Worm (Caenorhabditis elegans) whole organism, young adult: ENCODE measurements around the gene K01H12.4.
"Not testable (repeated sequence)": the region's sequence is repeated elsewhere in the genome, so short reads cannot be mapped to it uniquely, and the experiment has no call there.

Experiments used
- B0019.2 ChIP-seq: fragments of 200-800 bp; sonication (Bioruptor generic); conservative IDR thresholded peaks from 2 replicates; pipeline ENCODE4 v1.3.6; 2022; ENCODE audit warnings: missing genetic modification reagents, missing genetic modification characterization, missing compliant biosample characterization
- C06A6.2 ChIP-seq: fragments of 200-800 bp; sonication (Bioruptor generic); conservative IDR thresholded peaks from 2 replicates; pipeline ENCODE4 v1.3.6; 2022; ENCODE audit warnings: missing genetic modification characterization, missing compliant biosample characterization
- C17E4.6 ChIP-seq: fragments of 200-800 bp; sonication (Bioruptor generic); IDR thresholded peaks from 2 replicates; pipeline ENCODE4 v1.3.6; 2022; ENCODE audit warnings: missing genetic modification reagents, missing genetic modification characterization, missing compliant biosample characterization
- D2030.7 ChIP-seq: fragments of 200-800 bp; sonication (Bioruptor generic); IDR thresholded peaks from 2 replicates; pipeline ENCODE4 v1.3.6; 2022; ENCODE audit warnings: missing genetic modification reagents, missing genetic modification characterization, missing compliant biosample characterization
- F23B12.7 ChIP-seq: sonication (generic microtip); optimal IDR thresholded peaks from 2 replicates; lab custom pipeline; 2017; ENCODE audit warnings: missing genetic modification characterization, mild to moderate bottlenecking, missing compliant biosample characterization, antibody characterized with exemption, moderate library complexity; ENCODE audit not compliant: insufficient read depth
- F33H1.4 ChIP-seq: fragments of 200-800 bp; sonication (Bioruptor generic); IDR thresholded peaks from 2 replicates; pipeline ENCODE4 v1.3.6; 2022; ENCODE audit warnings: missing genetic modification reagents, missing genetic modification characterization, missing compliant biosample characterization
- F49E8.2 ChIP-seq: sonication (generic microtip); optimal IDR thresholded peaks from 3 replicates; lab custom pipeline; 2017; ENCODE audit warnings: missing genetic modification characterization, mild to moderate bottlenecking, missing compliant biosample characterization, antibody characterized with exemption, moderate library complexity; ENCODE audit not compliant: insufficient read depth
- F57A8.1 ChIP-seq: fragments of 200-800 bp; sonication (Bioruptor generic); optimal IDR thresholded peaks from 2 replicates; lab custom pipeline; 2018; ENCODE audit warnings: mild to moderate bottlenecking, missing genetic modification characterization, moderate library complexity, missing compliant biosample characterization
- T26A5.8 ChIP-seq: sonication (generic microtip); optimal IDR thresholded peaks from 2 replicates; lab custom pipeline; 2016; ENCODE audit warnings: missing genetic modification characterization, missing compliant biosample characterization
- Y79H2A.3 ChIP-seq: fragments of 200-800 bp; sonication (Bioruptor generic); conservative IDR thresholded peaks from 2 replicates; pipeline ENCODE4 v1.3.6; 2022; ENCODE audit warnings: missing genetic modification reagents, missing genetic modification characterization, missing compliant biosample characterization
- aptf-3 ChIP-seq: fragments of 200-800 bp; sonication (Bioruptor generic); IDR thresholded peaks from 2 replicates; pipeline ENCODE4 v1.3.6; 2022; ENCODE audit warnings: missing genetic modification characterization, missing compliant biosample characterization
- attf-3 ChIP-seq: fragments of 200-800 bp; sonication (Bioruptor generic); conservative IDR thresholded peaks from 2 replicates; pipeline ENCODE4 v1.3.6; 2022; ENCODE audit warnings: missing genetic modification reagents, missing genetic modification characterization, missing compliant biosample characterization
- attf-5 ChIP-seq: fragments of 200-800 bp; sonication (Bioruptor generic); optimal IDR thresholded peaks from 2 replicates; lab custom pipeline; 2018; ENCODE audit warnings: mild to moderate bottlenecking, missing genetic modification characterization, missing compliant biosample characterization
- attf-6 ChIP-seq: fragments of 200-800 bp; sonication (Bioruptor generic); IDR thresholded peaks from 2 replicates; pipeline ENCODE4 v1.3.6; 2022; ENCODE audit warnings: missing genetic modification reagents, missing genetic modification characterization, missing compliant biosample characterization
- bed-1 ChIP-seq: fragments of 200-800 bp; sonication (Bioruptor generic); IDR thresholded peaks from 2 replicates; pipeline ENCODE4 v1.3.6; 2022; ENCODE audit warnings: missing genetic modification reagents, missing genetic modification characterization, missing compliant biosample characterization
- ceh-100 ChIP-seq: fragments of 200-800 bp; sonication (Bioruptor generic); IDR thresholded peaks from 2 replicates; pipeline ENCODE4 v1.3.6; 2022; ENCODE audit warnings: missing genetic modification reagents, missing genetic modification characterization, missing compliant biosample characterization
- die-1 ChIP-seq: sonication (generic microtip); optimal IDR thresholded peaks from 2 replicates; lab custom pipeline; 2016; ENCODE audit warnings: missing genotype, mild to moderate bottlenecking, missing genetic modification characterization, missing compliant biosample characterization
- dox-1 ChIP-seq: fragments of 200-800 bp; sonication (Bioruptor generic); IDR thresholded peaks from 2 replicates; pipeline ENCODE4 v1.3.6; 2022; ENCODE audit warnings: missing genetic modification reagents, missing genetic modification characterization, missing compliant biosample characterization
- dpl-1 ChIP-seq: fragments of 150-350 bp; optimal IDR thresholded peaks from 2 replicates; lab custom pipeline; 2014; ENCODE audit warnings: missing biosample characterization, missing genetic modification reagents, missing genetic modification characterization
- egl-18 ChIP-seq: fragments of 200-800 bp; sonication (Bioruptor generic); IDR thresholded peaks from 2 replicates; pipeline ENCODE4 v1.3.6; 2022; ENCODE audit warnings: missing genetic modification reagents, missing genetic modification characterization, missing compliant biosample characterization
- ekl-4 ChIP-seq: fragments of 200-800 bp; sonication (Bioruptor generic); IDR thresholded peaks from 2 replicates; pipeline ENCODE4 v1.3.6; 2022; ENCODE audit warnings: missing genetic modification reagents, missing genetic modification characterization, missing compliant biosample characterization
- ets-4 ChIP-seq: fragments of 200-800 bp; sonication (Bioruptor generic); optimal IDR thresholded peaks from 2 replicates; lab custom pipeline; 2018; ENCODE audit warnings: mild to moderate bottlenecking, missing genetic modification characterization, missing compliant biosample characterization
- him-1 ChIP-seq: sonication (generic microtip); optimal IDR thresholded peaks from 2 replicates; lab custom pipeline; 2016; ENCODE audit warnings: missing genotype, missing genetic modification reagents, missing genetic modification characterization, missing compliant biosample characterization
- hlh-12 ChIP-seq: sonication (generic microtip); optimal IDR thresholded peaks from 2 replicates; lab custom pipeline; 2016; ENCODE audit warnings: missing genetic modification characterization, missing compliant biosample characterization
- let-526 ChIP-seq: fragments of 200-800 bp; sonication (Bioruptor generic); IDR thresholded peaks from 2 replicates; pipeline ENCODE4 v1.3.6; 2022; ENCODE audit warnings: missing genetic modification reagents, missing genetic modification characterization, missing compliant biosample characterization
- lin-35 ChIP-seq, 3 experiments: fragments of 150-350 bp in 2 of 3; sonication (generic microtip) in 1 of 3; optimal IDR thresholded peaks; 2 replicates each; lab custom pipeline; 2014 to 2018; ENCODE audit warnings: missing biosample characterization in 3 of 3, missing genetic modification characterization in 3 of 3, missing genetic modification reagents in 3 of 3
- lsl-1 ChIP-seq: fragments of 200-800 bp; sonication (Bioruptor generic); optimal IDR thresholded peaks from 2 replicates; lab custom pipeline; 2018; ENCODE audit warnings: mild to moderate bottlenecking, missing genetic modification characterization, moderate library complexity, missing compliant biosample characterization
- madf-6 ChIP-seq: fragments of 200-800 bp; sonication (Bioruptor generic); IDR thresholded peaks from 2 replicates; pipeline ENCODE4 v1.3.6; 2022; ENCODE audit warnings: missing genetic modification reagents, missing genetic modification characterization, missing compliant biosample characterization
- madf-8 ChIP-seq: fragments of 200-800 bp; sonication (Bioruptor generic); conservative IDR thresholded peaks from 2 replicates; pipeline ENCODE4 v1.3.6; 2022; ENCODE audit warnings: missing genetic modification reagents, missing genetic modification characterization, missing compliant biosample characterization
- mes-4 ChIP-seq: sonication (generic microtip); optimal IDR thresholded peaks from 2 replicates; lab custom pipeline; 2016; ENCODE audit warnings: missing genotype, missing genetic modification characterization, missing compliant biosample characterization
- nfya-2 ChIP-seq: fragments of 200-800 bp; sonication (Bioruptor generic); IDR thresholded peaks from 2 replicates; pipeline ENCODE4 v1.3.6; 2022; ENCODE audit warnings: missing genetic modification reagents, missing genetic modification characterization, missing compliant biosample characterization
- nfyb-1 ChIP-seq: fragments of 200-800 bp; sonication (Bioruptor generic); IDR thresholded peaks from 2 replicates; pipeline ENCODE4 v1.3.6; 2022; ENCODE audit warnings: missing genetic modification reagents, missing genetic modification characterization, missing compliant biosample characterization
- pbrm-1 ChIP-seq: fragments of 200-800 bp; sonication (Bioruptor generic); IDR thresholded peaks from 2 replicates; pipeline ENCODE4 v1.3.6; 2022; ENCODE audit warnings: missing genetic modification reagents, missing genetic modification characterization, missing compliant biosample characterization
- rcor-1 ChIP-seq: fragments of 200-800 bp; sonication (Bioruptor generic); IDR thresholded peaks from 2 replicates; pipeline ENCODE4 v1.3.6; 2022; ENCODE audit warnings: missing genetic modification reagents, missing genetic modification characterization, missing compliant biosample characterization
- rec-8 ChIP-seq, 2 experiments: sonication (generic microtip); optimal IDR thresholded peaks; 2 replicates each; lab custom pipeline; 2016; ENCODE audit warnings: mild to moderate bottlenecking in 2 of 2, missing genetic modification characterization in 2 of 2, missing genetic modification reagents in 2 of 2, missing genotype in 2 of 2, missing biosample characterization in 1 of 2, missing compliant biosample characterization in 1 of 2, moderate library complexity in 1 of 2
- rpc-1 ChIP-seq, 2 experiments: fragments of 150-350 bp in 1 of 2; sonication (generic microtip) in 1 of 2; optimal IDR thresholded peaks; 2 replicates each; lab custom pipeline; 2014 to 2018; ENCODE audit warnings: missing biosample characterization in 1 of 2, missing genetic modification characterization in 1 of 2, missing genetic modification reagents in 1 of 2, missing genotype in 1 of 2
- snpc-1.1 ChIP-seq: sonication (generic microtip); optimal IDR thresholded peaks from 2 replicates; lab custom pipeline; 2017; ENCODE audit warnings: missing genetic modification characterization, mild to moderate bottlenecking, missing compliant biosample characterization, antibody characterized with exemption, moderate library complexity, missing genotype, missing genetic modification reagents; ENCODE audit not compliant: insufficient read depth
- snpc-1.3 ChIP-seq: sonication (generic microtip); optimal IDR thresholded peaks from 2 replicates; lab custom pipeline; 2017; ENCODE audit warnings: missing genetic modification characterization, mild to moderate bottlenecking, missing compliant biosample characterization, antibody characterized with exemption, moderate library complexity, missing genotype, missing genetic modification reagents; ENCODE audit not compliant: insufficient read depth
- snpc-3.4 ChIP-seq: sonication (generic microtip); optimal IDR thresholded peaks from 2 replicates; lab custom pipeline; 2017; ENCODE audit warnings: missing genetic modification characterization, mild to moderate bottlenecking, missing compliant biosample characterization, antibody characterized with exemption, moderate library complexity, missing genotype, missing genetic modification reagents
- snpc-4 ChIP-seq, 5 experiments: fragments of 150-350 bp in 1 of 5; sonication (generic microtip) in 4 of 5; optimal IDR thresholded peaks; 2 replicates each; lab custom pipeline; 2014 to 2018; ENCODE audit warnings: missing genetic modification characterization in 5 of 5, missing biosample characterization in 3 of 5, antibody characterized with exemption in 2 of 5, mild to moderate bottlenecking in 2 of 5, missing compliant biosample characterization in 2 of 5, missing genotype in 2 of 5, moderate library complexity in 2 of 5, missing genetic modification reagents in 1 of 5
- tlf-1 ChIP-seq: fragments of 200-800 bp; sonication (Bioruptor generic); optimal IDR thresholded peaks from 2 replicates; lab custom pipeline; 2018; ENCODE audit warnings: mild to moderate bottlenecking, missing genetic modification characterization, missing compliant biosample characterization
- xnd-1 ChIP-seq: sonication (generic microtip); optimal IDR thresholded peaks from 2 replicates; lab custom pipeline; 2016; ENCODE audit warnings: missing genotype, missing genetic modification reagents, missing genetic modification characterization, missing compliant biosample characterization
- ztf-18 ChIP-seq: sonication (generic microtip); optimal IDR thresholded peaks from 2 replicates; lab custom pipeline; 2016; ENCODE audit warnings: missing genotype, mild to moderate bottlenecking, missing genetic modification characterization, missing compliant biosample characterization

Gene K01H12.4

DNA sequence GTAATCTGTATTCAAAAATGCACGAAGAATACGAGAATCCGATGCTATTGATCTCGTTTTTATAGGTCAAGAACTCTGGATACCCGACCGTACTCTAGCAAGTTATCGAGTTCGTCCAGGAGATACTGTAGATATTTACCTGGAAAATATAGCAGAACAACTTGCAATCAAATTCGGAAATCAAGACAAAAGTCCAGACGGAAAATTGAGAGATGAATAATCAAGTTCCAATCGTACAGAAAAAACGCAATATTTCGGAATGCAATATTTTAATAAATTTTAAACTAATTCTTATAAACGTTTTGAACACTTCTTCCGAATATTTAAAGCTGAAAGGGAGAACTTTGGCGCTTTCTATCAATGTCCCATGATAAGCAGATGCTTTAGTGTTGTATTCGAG, 26.1 kb downstream of the K01H12.4 start (continued):
- TF ChIP-seq mes-4 (no peak), ztf-18 (tag; lab: Kevin White, UChicago) (no peak), ekl-4 (GFP tag; lab: Robert Waterston, UW) (peak; percentile 81), F49E8.2 (tag; lab: Kevin White, UChicago) (peak; percentile 59), ceh-100 (GFP tag; lab: Robert Waterston, UW) (no peak), die-1 (tag; lab: Kevin White, UChicago) (no peak), hlh-12 (tag; lab: Kevin White, UChicago) (no peak), egl-18 (GFP tag; lab: Robert Waterston, UW) (no peak), C17E4.6 (GFP tag; lab: Robert Waterston, UW) (peak; percentile 70; the same call in 1 of the 2 replicates), bed-1 (no peak), snpc-1.3 (tag; lab: Kevin White, UChicago) (no peak), F33H1.4 (GFP tag; lab: Robert Waterston, UW) (peak; percentile 32; the same call in 1 of the 2 replicates), attf-6 (GFP tag; lab: Robert Waterston, UW) (peak; percentile 58), let-526 (GFP tag; lab: Robert Waterston, UW) (no peak), nfya-2 (GFP tag; lab: Robert Waterston, UW) (no peak), T26A5.8 (tag; lab: Kevin White, UChicago) (no peak), F23B12.7 (tag; lab: Kevin White, UChicago) (no peak), ets-4 (GFP tag; lab: Kevin White, UChicago) (no peak), him-1 (peak; percentile 35), attf-5 (GFP tag; lab: Kevin White, UChicago) (no peak), C06A6.2 (GFP tag; lab: Robert Waterston, UW) (no peak), F57A8.1 (GFP tag; lab: Kevin White, UChicago) (no peak), rpc-1 (optimal IDR thresholded peaks at IDR 0.05; lab: Kevin White, UChicago) (no peak), rpc-1 (tag; optimal IDR thresholded peaks at IDR 0.05; lab: Kevin White, UChicago) (no peak), Y79H2A.3 (GFP tag; lab: Robert Waterston, UW) (0 out of 2 replicates have a peak, but pooled peaks have one; percentile 49), snpc-3.4 (tag; lab: Kevin White, UChicago) (no peak), aptf-3 (GFP tag; lab: Robert Waterston, UW) (no peak), attf-3 (GFP tag; lab: Robert Waterston, UW) (no peak), rec-8 (tag; optimal IDR thresholded peaks at IDR 0.05; lab: Kevin White, UChicago) (no peak)

DNA sequence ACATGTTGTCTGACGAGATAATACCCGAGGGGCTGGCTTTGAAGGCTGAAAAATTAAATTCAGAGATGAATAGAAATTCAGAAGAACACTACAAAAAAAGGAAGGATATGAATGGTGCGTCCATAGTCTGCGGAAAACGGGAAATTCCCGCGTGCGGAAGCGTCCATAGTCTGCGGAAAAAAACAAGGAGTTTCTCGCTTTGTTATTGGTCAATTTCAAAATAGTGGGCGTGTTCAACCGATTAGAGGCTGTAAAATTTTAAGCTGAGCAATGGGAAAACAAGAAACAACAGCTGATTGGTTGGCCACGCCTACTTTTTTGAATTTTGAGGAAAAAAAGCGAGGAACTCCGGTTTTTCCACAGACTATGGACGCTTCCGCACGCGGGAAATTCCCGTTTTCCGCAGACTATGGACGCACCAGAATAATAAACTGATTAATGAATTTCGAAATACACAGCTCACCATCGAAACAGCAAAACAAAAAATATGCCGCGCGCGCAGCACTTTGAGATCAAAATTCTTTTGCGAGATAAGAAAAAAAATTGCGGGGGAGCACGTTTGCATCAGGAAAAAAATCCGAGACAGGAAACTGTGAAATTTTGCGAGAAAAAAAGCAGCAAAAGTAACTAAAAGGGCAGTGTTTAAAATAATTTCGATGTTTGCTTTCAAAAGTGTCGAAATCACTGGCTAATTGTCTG, 28.1 kb downstream of the K01H12.4 start, which contains the start of gene gln-6:
Gene gln-6 (minus strand): TSS at position 51 of the 699 bp plus-strand sequence.
- TF ChIP-seq C17E4.6 (GFP tag; lab: Robert Waterston, UW) (peak; percentile 67; the same call in 1 of the 2 replicates), madf-6 (GFP tag; lab: Robert Waterston, UW) (peak; percentile 96), dpl-1 (peak; percentile 80), D2030.7 (GFP tag; lab: Robert Waterston, UW) (peak; percentile 91; the same call in 1 of the 2 replicates), lsl-1 (GFP tag; lab: Kevin White, UChicago) (peak; percentile 65), nfyb-1 (peak; percentile 25; the same call in 1 of the 2 replicates), ekl-4 (GFP tag; lab: Robert Waterston, UW) (0 out of 2 replicates have a peak, but pooled peaks have one; percentile 19), dox-1 (GFP tag; lab: Robert Waterston, UW) (peak; percentile 82), snpc-1.1 (tag; lab: Kevin White, UChicago) (peak; percentile 17), B0019.2 (GFP tag; lab: Robert Waterston, UW) (peak; percentile 67), snpc-3.4 (tag; lab: Kevin White, UChicago) (peak; percentile 51), F33H1.4 (GFP tag; lab: Robert Waterston, UW) (peak; percentile 71), F49E8.2 (tag; lab: Kevin White, UChicago) (peak; percentile 40), tlf-1 (GFP tag; lab: Kevin White, UChicago) (peak; percentile 67), lin-35 (GFP tag; optimal IDR thresholded peaks at IDR 0.05; lab: Kevin White, UChicago) (peak in 1 of 3 experiments; percentile 44), pbrm-1 (peak; percentile 37; the same call in 1 of the 2 replicates), xnd-1 (tag; lab: Kevin White, UChicago) (peak; percentile 84), madf-8 (GFP tag; lab: Robert Waterston, UW) (peak; percentile 90), rcor-1 (GFP tag; lab: Robert Waterston, UW) (0 out of 2 replicates have a peak, but pooled peaks have one; percentile 39), snpc-4 (tag; optimal IDR thresholded peaks at IDR 0.05; lab: Kevin White, UChicago) (peak in 1 of 4 experiments; percentile 28)
- TF ChIP-seq snpc-4 (GFP tag; optimal IDR thresholded peaks at IDR 0.05; lab: Kevin White, UChicago), result not testable (repeated sequence)
